Fruit fly (Drosophila melanogaster): ENCODE results near the gene CG13044.

Gene CG13044

dm6 chr3L:16275391-16276017, 27.5 kb downstream of the CG13044 start:
- TF ChIP-seq CG6163 (GFP tag; IDR thresholded peaks at IDR 0.05), result no peak
- TF ChIP-seq net (GFP tag; optimal IDR thresholded peaks at IDR 0.05), result no peak
- TF ChIP-seq svp (GFP tag), result peak; percentile 17
- peak; percentile 44 for TF ChIP-seq CG6808 (GFP tag; optimal IDR thresholded peaks at IDR 0.05)
- TF ChIP-seq Hr4 (GFP tag; optimal IDR thresholded peaks at IDR 0.05), result no peak
- peak; percentile 6 for TF ChIP-seq CG10669 (GFP tag; optimal IDR thresholded peaks at IDR 0.05)
- no peak for TF ChIP-seq CG8632 (GFP tag; optimal IDR thresholded peaks at IDR 0.05)
- no peak for TF ChIP-seq topi (GFP tag; optimal IDR thresholded peaks at IDR 0.05)
- TF ChIP-seq CG6792 (GFP tag; optimal IDR thresholded peaks at IDR 0.05), result no peak
- no peak for TF ChIP-seq CG9139 (GFP tag; optimal IDR thresholded peaks at IDR 0.05)
- TF ChIP-seq CG3032 (tag; optimal IDR thresholded peaks at IDR 0.05), result peak; percentile 51
- no peak for TF ChIP-seq CG10631 (GFP tag; optimal IDR thresholded peaks at IDR 0.05)
- no peak for TF ChIP-seq Hr39 (GFP tag; optimal IDR thresholded peaks at IDR 0.05)
- no peak for TF ChIP-seq CG4318 (GFP tag; optimal IDR thresholded peaks at IDR 0.05)
- TF ChIP-seq CG31627 (GFP tag; optimal IDR thresholded peaks at IDR 0.05), result no peak
- no peak for TF ChIP-seq Met (GFP tag; optimal IDR thresholded peaks at IDR 0.05)
- peak; percentile 37 for TF ChIP-seq Ets96B (tag; optimal IDR thresholded peaks at IDR 0.05)
- TF ChIP-seq CG8119 (GFP tag; IDR thresholded peaks at IDR 0.05), result no peak
- TF ChIP-seq CG11294 (GFP tag; IDR thresholded peaks at IDR 0.05), result no peak
- no peak for TF ChIP-seq salr (GFP tag; optimal IDR thresholded peaks at IDR 0.05)
- TF ChIP-seq fkh (GFP tag; optimal IDR thresholded peaks at IDR 0.05), result no peak
- TF ChIP-seq Sox102F (GFP tag; optimal IDR thresholded peaks at IDR 0.05), result no peak
- peak; percentile 9 for TF ChIP-seq fd59A (GFP tag; optimal IDR thresholded peaks at IDR 0.05)
- peak; percentile 68 for TF ChIP-seq Eip78C (GFP tag)
- TF ChIP-seq CG1621 (tag; optimal IDR thresholded peaks at IDR 0.05), result no peak
- TF ChIP-seq eg (GFP tag; IDR thresholded peaks at IDR 0.05), result no peak
- TF ChIP-seq CG32006 (GFP tag; optimal IDR thresholded peaks at IDR 0.05), result peak; percentile 20
- TF ChIP-seq Blimp-1 (GFP tag; optimal IDR thresholded peaks at IDR 0.05), result no peak
- peak; percentile 16 for TF ChIP-seq spab (GFP tag; optimal IDR thresholded peaks at IDR 0.05)
- TF ChIP-seq vri (GFP tag; optimal IDR thresholded peaks at IDR 0.05), result no peak

dm6 chr3L:16272338-16272959, 30.5 kb downstream of the CG13044 start, which contains the start of gene CG13066:
Gene CG13066, plus strand, starts transcription at chr3L:16272909.
- TF ChIP-seq ss (GFP tag; optimal IDR thresholded peaks at IDR 0.05) (peak in 1 of 2 experiments; percentile 79), esn (GFP tag; optimal IDR thresholded peaks at IDR 0.05) (no peak)

dm6 chr3L:16270802-16271332, 32.1 kb downstream of the CG13044 start, which contains the start of the genes CG34248 and CG13067:
Gene CG34248, minus strand, starts transcription at chr3L:16270902.
Gene CG13067, plus strand, starts transcription at chr3L:16271282.
- TF ChIP-seq CG32006 (GFP tag; optimal IDR thresholded peaks at IDR 0.05) (no peak), Ets21C (GFP tag; optimal IDR thresholded peaks at IDR 0.05) (no peak), Blimp-1 (GFP tag; optimal IDR thresholded peaks at IDR 0.05) (no peak), vri (GFP tag; optimal IDR thresholded peaks at IDR 0.05) (no peak), CG11762 (GFP tag; optimal IDR thresholded peaks at IDR 0.05; ENCODE audit: insufficient read depth) (no peak), Eip75B (GFP tag; optimal IDR thresholded peaks at IDR 0.05) (no peak), CG15336 (GFP tag; IDR thresholded peaks at IDR 0.05) (no peak), salr (GFP tag; optimal IDR thresholded peaks at IDR 0.05) (no peak), CG3919 (GFP tag; optimal IDR thresholded peaks at IDR 0.05) (no peak), CG6792 (GFP tag; optimal IDR thresholded peaks at IDR 0.05) (no peak), dsx (GFP tag; optimal IDR thresholded peaks at IDR 0.05; ENCODE audit: poor library complexity, severe bottlenecking) (no peak), eg (GFP tag; IDR thresholded peaks at IDR 0.05) (no peak)

All from whole organism, prepupa.